Fruit fly (Drosophila melanogaster) whole organism, embryonic: ENCODE results near the gene CG3224.

ENCODE experiments used
- Asciz ChIP-seq: fragments of 200-800 bp; sonication (Bioruptor generic); optimal IDR thresholded peaks from 2 replicates; lab custom pipeline; 2017; ENCODE audit warnings: missing biosample characterization, mild to moderate bottlenecking, missing genetic modification characterization, missing genetic modification reagents
- CG10267 ChIP-seq: fragments of 200-800 bp; sonication (Bioruptor generic); optimal IDR thresholded peaks from 2 replicates; lab custom pipeline; 2018; ENCODE audit warnings: missing biosample characterization, mild to moderate bottlenecking, missing genetic modification characterization, moderate library complexity
- CG10654 ChIP-seq: fragments of 200-800 bp; sonication (Bioruptor generic); optimal IDR thresholded peaks from 2 replicates; lab custom pipeline; 2016; ENCODE audit warnings: missing biosample characterization, missing genetic modification characterization
- CG10979 ChIP-seq: fragments of 200-800 bp; sonication (Bioruptor generic); optimal IDR thresholded peaks from 2 replicates; lab custom pipeline; 2018; ENCODE audit warnings: missing biosample characterization, mild to moderate bottlenecking, missing genetic modification characterization, moderate library complexity
- CG12219 ChIP-seq: fragments of 200-800 bp; sonication (Bioruptor generic); optimal IDR thresholded peaks from 3 replicates; lab custom pipeline; 2018; ENCODE audit warnings: missing biosample characterization, mild to moderate bottlenecking, missing genetic modification characterization
- CG12236 ChIP-seq: fragments of 200-800 bp; sonication (Bioruptor generic); optimal IDR thresholded peaks from 2 replicates; lab custom pipeline; 2016; ENCODE audit warnings: missing biosample characterization, missing genetic modification characterization
- CG1233 ChIP-seq: fragments of 200-800 bp; sonication (Bioruptor generic); optimal IDR thresholded peaks from 4 replicates; lab custom pipeline; 2018; ENCODE audit warnings: missing biosample characterization, mild to moderate bottlenecking, missing genetic modification characterization
- CG14710 ChIP-seq: fragments of 200-800 bp; sonication (Bioruptor generic); optimal IDR thresholded peaks from 3 replicates; lab custom pipeline; 2019; ENCODE audit warnings: missing biosample characterization, mild to moderate bottlenecking, missing genetic modification characterization, moderate library complexity
- CG15696 ChIP-seq: fragments of 200-800 bp; sonication (Bioruptor generic); optimal IDR thresholded peaks from 2 replicates; lab custom pipeline; 2019; ENCODE audit warnings: missing biosample characterization, mild to moderate bottlenecking, missing genetic modification characterization, moderate library complexity
- CG17328 ChIP-seq: fragments of 200-800 bp; sonication (Bioruptor generic); IDR thresholded peaks from 2 replicates; pipeline ENCODE4 v1.3.6; 2022; ENCODE audit warnings: missing biosample characterization, missing genetic modification characterization
- CG17612 ChIP-seq: fragments of 200-800 bp; sonication (Bioruptor generic); IDR thresholded peaks from 2 replicates; pipeline ENCODE4 v1.3.6; 2022; ENCODE audit warnings: missing biosample characterization, missing genetic modification characterization
- CG18262 ChIP-seq: fragments of 200-800 bp; optimal IDR thresholded peaks from 3 replicates; lab custom pipeline; 2019; ENCODE audit warnings: missing biosample characterization, mild to moderate bottlenecking, missing genetic modification characterization, moderate library complexity
- CG1832 ChIP-seq: fragments of 200-800 bp; sonication (Bioruptor generic); optimal IDR thresholded peaks from 2 replicates; lab custom pipeline; 2017; ENCODE audit warnings: missing biosample characterization, mild to moderate bottlenecking, missing genetic modification characterization, inconsistent platforms
- CG31441 ChIP-seq: fragments of 200-800 bp; sonication (Bioruptor generic); IDR thresholded peaks from 2 replicates; pipeline ENCODE4 v1.3.6; 2022; ENCODE audit warnings: missing biosample characterization, missing genetic modification characterization
- CG32767 ChIP-seq: fragments of 200-800 bp; sonication (Bioruptor generic); IDR thresholded peaks from 2 replicates; pipeline ENCODE4 v1.3.6; 2022; ENCODE audit warnings: missing biosample characterization, missing genetic modification characterization
- CG3407 ChIP-seq: fragments of 200-800 bp; sonication (Bioruptor generic); optimal IDR thresholded peaks from 2 replicates; lab custom pipeline; 2018; ENCODE audit warnings: missing biosample characterization, mild to moderate bottlenecking, missing genetic modification characterization
- CG34376 ChIP-seq: fragments of 200-800 bp; sonication (Bioruptor generic); optimal IDR thresholded peaks from 2 replicates; lab custom pipeline; 2018; ENCODE audit warnings: missing biosample characterization, mild to moderate bottlenecking, missing genetic modification characterization
- CG6689 ChIP-seq: fragments of 200-800 bp; sonication (Bioruptor generic); IDR thresholded peaks from 2 replicates; pipeline ENCODE4 v1.3.6; 2022; ENCODE audit warnings: missing biosample characterization, missing genetic modification characterization
- CG8281 ChIP-seq: fragments of 200-800 bp; sonication (Bioruptor generic); optimal IDR thresholded peaks from 2 replicates; lab custom pipeline; 2018; ENCODE audit warnings: missing biosample characterization, mild to moderate bottlenecking, missing genetic modification characterization, moderate library complexity
- Drgx ChIP-seq: fragments of 200-800 bp; sonication (Bioruptor generic); IDR thresholded peaks from 2 replicates; pipeline ENCODE4 v1.3.6; 2022; ENCODE audit warnings: missing biosample characterization, missing genetic modification characterization
- HLH3B ChIP-seq: fragments of 200-800 bp; sonication (Bioruptor generic); IDR thresholded peaks from 2 replicates; pipeline ENCODE4 v1.3.6; 2022; ENCODE audit warnings: missing biosample characterization, missing genetic modification characterization
- Max ChIP-seq: fragments of 200-800 bp; sonication (Bioruptor generic); optimal IDR thresholded peaks from 2 replicates; lab custom pipeline; 2016; ENCODE audit warnings: missing biosample characterization, mild to moderate bottlenecking, missing genetic modification characterization
- NC2β ChIP-seq: fragments of 200-800 bp; sonication (Bioruptor generic); optimal IDR thresholded peaks from 2 replicates; lab custom pipeline; 2016; ENCODE audit warnings: missing biosample characterization, missing genetic modification characterization
- Oli ChIP-seq: fragments of 200-800 bp; sonication (Bioruptor generic); optimal IDR thresholded peaks from 2 replicates; lab custom pipeline; 2018; ENCODE audit warnings: missing biosample characterization, mild to moderate bottlenecking, missing genetic modification characterization, moderate library complexity
- Ptx1 ChIP-seq: fragments of 200-800 bp; sonication (Bioruptor generic); IDR thresholded peaks from 2 replicates; pipeline ENCODE4 v1.3.6; 2022; ENCODE audit warnings: missing biosample characterization, missing genetic modification characterization
- Sox100B ChIP-seq: fragments of 200-800 bp; sonication (Bioruptor generic); optimal IDR thresholded peaks from 3 replicates; lab custom pipeline; 2018; ENCODE audit warnings: missing biosample characterization, mild to moderate bottlenecking, missing genetic modification characterization
- Sox102F ChIP-seq: fragments of 200-800 bp; sonication (Bioruptor generic); optimal IDR thresholded peaks from 2 replicates; lab custom pipeline; 2018; ENCODE audit warnings: missing biosample characterization, mild to moderate bottlenecking, missing genetic modification characterization, moderate library complexity
- Spps ChIP-seq: fragments of 200-800 bp; sonication (Bioruptor generic); optimal IDR thresholded peaks from 2 replicates; lab custom pipeline; 2018; ENCODE audit warnings: missing biosample characterization, mild to moderate bottlenecking, missing genetic modification characterization
- ap ChIP-seq: fragments of 200-800 bp; sonication (Bioruptor generic); IDR thresholded peaks from 2 replicates; pipeline ENCODE4 v1.3.6; 2022; ENCODE audit warnings: missing biosample characterization, missing genetic modification characterization
- bsh ChIP-seq, 2 experiments: fragments of 200-800 bp; sonication (Bioruptor generic); optimal IDR thresholded peaks; 2 replicates each; lab custom pipeline; 2017 to 2018; ENCODE audit warnings: mild to moderate bottlenecking in 2 of 2, missing biosample characterization in 2 of 2, missing genetic modification characterization in 2 of 2, moderate library complexity in 1 of 2
- chn ChIP-seq: fragments of 200-800 bp; sonication (Bioruptor generic); optimal IDR thresholded peaks from 2 replicates; lab custom pipeline; 2016; ENCODE audit warnings: missing biosample characterization, missing genetic modification characterization
- ci ChIP-seq: fragments of 200-800 bp; sonication (Bioruptor generic); IDR thresholded peaks from 3 replicates; pipeline ENCODE4 v1.3.6; 2022; ENCODE audit warnings: missing biosample characterization, missing genetic modification characterization
- croc ChIP-seq: fragments of 200-800 bp; sonication (Bioruptor generic); conservative IDR thresholded peaks from 3 replicates; pipeline ENCODE4 v1.3.6; 2022; ENCODE audit warnings: missing biosample characterization, missing genetic modification characterization
- dmrt99B ChIP-seq: fragments of 200-800 bp; sonication (Bioruptor generic); optimal IDR thresholded peaks from 2 replicates; lab custom pipeline; 2018; ENCODE audit warnings: missing biosample characterization, mild to moderate bottlenecking, missing genetic modification characterization, moderate library complexity
- ewg ChIP-seq: fragments of 200-800 bp; sonication (Bioruptor generic); optimal IDR thresholded peaks from 3 replicates; lab custom pipeline; 2017; ENCODE audit warnings: mild to moderate bottlenecking, missing biosample characterization, missing genetic modification reagents, missing genetic modification characterization
- gem ChIP-seq: fragments of 200-800 bp; sonication (Bioruptor generic); optimal IDR thresholded peaks from 2 replicates; lab custom pipeline; 2019; ENCODE audit warnings: missing biosample characterization, mild to moderate bottlenecking, missing genetic modification characterization, moderate library complexity
- grau ChIP-seq: fragments of 200-800 bp; optimal IDR thresholded peaks from 3 replicates; lab custom pipeline; 2019; ENCODE audit warnings: missing biosample characterization, mild to moderate bottlenecking, missing genetic modification characterization, moderate library complexity
- grn ChIP-seq: fragments of 200-800 bp; sonication (Bioruptor generic); optimal IDR thresholded peaks from 3 replicates; lab custom pipeline; 2017; ENCODE audit warnings: missing biosample characterization, missing genetic modification characterization
- h ChIP-seq: fragments of >200 bp; optimal IDR thresholded peaks from 2 replicates; lab custom pipeline; 2017
- nerfin-1 ChIP-seq: fragments of 200-800 bp; sonication (Bioruptor generic); optimal IDR thresholded peaks from 3 replicates; lab custom pipeline; 2019; ENCODE audit warnings: missing biosample characterization, mild to moderate bottlenecking, missing genetic modification characterization, moderate library complexity
- nmo ChIP-seq: fragments of 200-800 bp; sonication (Bioruptor generic); optimal IDR thresholded peaks from 2 replicates; lab custom pipeline; 2018; ENCODE audit warnings: missing biosample characterization, mild to moderate bottlenecking, missing genetic modification characterization, moderate library complexity
- onecut ChIP-seq: fragments of 200-800 bp; sonication (Bioruptor generic); IDR thresholded peaks from 2 replicates; pipeline ENCODE4 v1.3.6; 2022; ENCODE audit warnings: missing biosample characterization, missing genetic modification characterization
- phol ChIP-seq: fragments of 200-800 bp; sonication (Bioruptor generic); optimal IDR thresholded peaks from 3 replicates; lab custom pipeline; 2018; ENCODE audit warnings: missing biosample characterization, mild to moderate bottlenecking, missing genetic modification characterization, moderate library complexity
- prd ChIP-seq, 3 experiments: fragments of >200 bp in 2 of 3; fragments of 200-800 bp in 1 of 3; sonication (Bioruptor generic) in 1 of 3; optimal IDR thresholded peaks in 2 of 3; IDR thresholded peaks in 1 of 3; 2 replicates in 2 of 3; 3 replicates in 1 of 3; pipeline versions ENCODE4 v1.3.6 to Lab custom; 2017 to 2022; ENCODE audit warnings: missing biosample characterization in 1 of 3, missing genetic modification characterization in 1 of 3
- pum ChIP-seq: fragments of 200-800 bp; sonication (Bioruptor generic); optimal IDR thresholded peaks from 2 replicates; lab custom pipeline; 2016; ENCODE audit warnings: missing biosample characterization, missing genetic modification characterization
- salm ChIP-seq: fragments of 200-800 bp; sonication (Bioruptor generic); optimal IDR thresholded peaks from 2 replicates; lab custom pipeline; 2018; ENCODE audit warnings: missing biosample characterization, mild to moderate bottlenecking, missing genetic modification characterization
- sob ChIP-seq: fragments of 200-800 bp; sonication (Bioruptor generic); IDR thresholded peaks from 2 replicates; pipeline ENCODE4 v1.3.6; 2022; ENCODE audit warnings: missing biosample characterization, missing genetic modification characterization
- trem ChIP-seq: fragments of 200-800 bp; optimal IDR thresholded peaks from 3 replicates; lab custom pipeline; 2019; ENCODE audit warnings: missing biosample characterization, mild to moderate bottlenecking, missing genetic modification characterization, moderate library complexity

Gene CG3224

dm6 chrX:6642593-6643257, 18.5 kb downstream of the CG3224 start (continued):
- TF ChIP-seq Max (GFP tag; lab: Kevin White, UChicago) (no peak), grau (tag; lab: Kevin White, UChicago) (peak; percentile 36), HLH3B (GFP tag; lab: Robert Waterston, UW) (peak; percentile 41; the same call in 1 of the 2 replicates), ewg (GFP tag; lab: Kevin White, UChicago) (peak; percentile 16), bsh (GFP tag; optimal IDR thresholded peaks at IDR 0.05; lab: Kevin White, UChicago) (peak in 1 of 2 experiments; percentile 63), CG31441 (GFP tag; lab: Robert Waterston, UW) (peak; percentile 43; the same call in 1 of the 2 replicates), trem (tag; lab: Kevin White, UChicago) (peak; percentile 42), CG3407 (no peak), phol (tag; lab: Kevin White, UChicago) (peak; percentile 49), CG32767 (no peak), CG1233 (GFP tag; lab: Kevin White, UChicago) (peak; percentile 35), CG10979 (tag; lab: Kevin White, UChicago) (peak; percentile 67), onecut (GFP tag; lab: Robert Waterston, UW) (no peak), salm (tag; lab: Kevin White, UChicago) (peak; percentile 3), CG12236 (peak; percentile 5), CG14710 (peak; percentile 35), grn (GFP tag; lab: Kevin White, UChicago) (peak; percentile 40), CG17612 (GFP tag; lab: Robert Waterston, UW) (no peak), CG34376 (GFP tag; lab: Kevin White, UChicago) (no peak), CG1832 (GFP tag; lab: Kevin White, UChicago) (peak; percentile 66), CG18262 (tag; lab: Kevin White, UChicago) (peak; percentile 59), Oli (tag; lab: Kevin White, UChicago) (peak; percentile 54), dmrt99B (tag; lab: Kevin White, UChicago) (peak; percentile 38), sob (peak; percentile 18; the same call in 1 of the 2 replicates), croc (peak; percentile 28; the same call in 1 of the 3 replicates), Spps (tag; lab: Kevin White, UChicago) (no peak), CG8281 (no peak), ci (peak; percentile 71; the same call in 2 of the 3 replicates), CG10654 (GFP tag; lab: Kevin White, UChicago) (no peak), Asciz (GFP tag; lab: Kevin White, UChicago) (peak; percentile 1), CG17328 (peak; percentile 49; the same call in 1 of the 2 replicates), CG6689 (peak; percentile 38; the same call in 1 of the 2 replicates), chn (GFP tag; lab: Kevin White, UChicago) (peak; percentile 0), nerfin-1 (tag; lab: Kevin White, UChicago) (peak; percentile 3), pum (no peak), CG15696 (tag; lab: Kevin White, UChicago) (peak; percentile 4), h (no peak), ap (peak; percentile 35; the same call in 1 of the 2 replicates), Drgx (peak; percentile 60), Sox102F (GFP tag; lab: Kevin White, UChicago) (peak; percentile 41), NC2β (GFP tag; lab: Kevin White, UChicago) (no peak), nmo (peak; percentile 24), Sox100B (GFP tag; lab: Kevin White, UChicago) (peak; percentile 20), CG12219 (GFP tag; lab: Kevin White, UChicago) (no peak), CG10267 (tag; lab: Kevin White, UChicago) (peak; percentile 40), Ptx1 (GFP tag; lab: Robert Waterston, UW) (0 out of 2 replicates have a peak, but pooled peaks have one; percentile 7), gem (tag; lab: Kevin White, UChicago) (peak; percentile 63), prd (optimal IDR thresholded peaks at IDR 0.05; lab: Kevin White, UChicago) (no peak), prd (GFP tag; IDR thresholded peaks at IDR 0.05; lab: Robert Waterston, UW) (peak; percentile 28; the same call in 1 of the 3 replicates)
